Fruit fly (Drosophila melanogaster) whole organism, adult: ENCODE data around the gene CG9095.
A peak's percentile ranks its signal among the peaks of the same experiment; 100 is the strongest.

Experiments
- CG11617 ChIP-seq: fragments of 200-800 bp; sonication (Bioruptor generic); optimal IDR thresholded peaks from 2 replicates; lab custom pipeline; 2017; ENCODE audit warnings: mild to moderate bottlenecking, missing biosample characterization, missing genetic modification reagents, missing genetic modification characterization
- CG12768 ChIP-seq: fragments of 200-800 bp; sonication (Bioruptor generic); optimal IDR thresholded peaks from 2 replicates; lab custom pipeline; 2017; ENCODE audit warnings: missing biosample characterization, missing genetic modification characterization, mild to moderate bottlenecking, moderate library complexity, missing genetic modification reagents
- CG14711 ChIP-seq: fragments of 200-800 bp; sonication (Bioruptor generic); optimal IDR thresholded peaks from 2 replicates; lab custom pipeline; 2018; ENCODE audit warnings: missing biosample characterization, mild to moderate bottlenecking, missing genetic modification characterization, moderate library complexity
- CG1620 ChIP-seq: fragments of 200-800 bp; sonication (Bioruptor generic); optimal IDR thresholded peaks from 2 replicates; lab custom pipeline; 2016; ENCODE audit warnings: missing biosample characterization, missing genetic modification characterization
- CG33017 ChIP-seq: fragments of 200-800 bp; sonication (Bioruptor generic); optimal IDR thresholded peaks from 2 replicates; lab custom pipeline; 2018; ENCODE audit warnings: missing biosample characterization, mild to moderate bottlenecking, missing genetic modification characterization, moderate library complexity
- CG5204 ChIP-seq: fragments of 200-800 bp; sonication (Bioruptor generic); optimal IDR thresholded peaks from 2 replicates; lab custom pipeline; 2016; ENCODE audit warnings: missing biosample characterization, missing genetic modification characterization
- CG7045 ChIP-seq: fragments of 200-800 bp; sonication (Bioruptor generic); optimal IDR thresholded peaks from 2 replicates; lab custom pipeline; 2017; ENCODE audit warnings: missing biosample characterization, mild to moderate bottlenecking, missing genetic modification characterization
- CG7101 ChIP-seq: fragments of 200-800 bp; sonication (Bioruptor generic); optimal IDR thresholded peaks from 2 replicates; lab custom pipeline; 2018; ENCODE audit warnings: missing biosample characterization, mild to moderate bottlenecking, missing genetic modification characterization, moderate library complexity
- Clk ChIP-seq: fragments of 200-800 bp; sonication (Bioruptor generic); optimal IDR thresholded peaks from 2 replicates; lab custom pipeline; 2017; ENCODE audit warnings: missing biosample characterization, missing genetic modification characterization
- Crg-1 ChIP-seq: fragments of 200-800 bp; sonication (Bioruptor generic); optimal IDR thresholded peaks from 2 replicates; lab custom pipeline; 2016; ENCODE audit warnings: missing biosample characterization, missing genetic modification characterization
- Hr96 ChIP-seq: fragments of 200-800 bp; sonication (Bioruptor generic); optimal IDR thresholded peaks from 2 replicates; lab custom pipeline; 2016; ENCODE audit warnings: missing biosample characterization, missing genetic modification characterization
- Mnt ChIP-seq: fragments of 200-800 bp; sonication (Bioruptor generic); optimal IDR thresholded peaks from 2 replicates; lab custom pipeline; 2016; ENCODE audit warnings: missing biosample characterization, mild to moderate bottlenecking, missing genetic modification characterization
- bab1 ChIP-seq: fragments of 200-800 bp; sonication (Bioruptor generic); optimal IDR thresholded peaks from 3 replicates; lab custom pipeline; 2019; ENCODE audit warnings: missing biosample characterization, mild to moderate bottlenecking, missing genetic modification characterization, moderate library complexity
- cic ChIP-seq: fragments of 200-800 bp; sonication (Bioruptor generic); optimal IDR thresholded peaks from 2 replicates; lab custom pipeline; 2017; ENCODE audit warnings: missing biosample characterization, mild to moderate bottlenecking, missing genetic modification characterization, moderate library complexity
- cnc ChIP-seq, 2 experiments: fragments of >200 bp; optimal IDR thresholded peaks; 2 replicates each; lab custom pipeline; 2017
- kay ChIP-seq: fragments of 200-800 bp; sonication (Bioruptor generic); peaks from one replicate; lab custom pipeline; 2016; ENCODE audit warnings: missing biosample characterization, missing genetic modification characterization, borderline replicate concordance
- ovo ChIP-seq: fragments of 200-800 bp; sonication (Bioruptor generic); optimal IDR thresholded peaks from 2 replicates; lab custom pipeline; 2016; ENCODE audit warnings: missing biosample characterization, missing genetic modification characterization
- pad ChIP-seq: fragments of 200-800 bp; sonication (Bioruptor generic); optimal IDR thresholded peaks from 3 replicates; lab custom pipeline; 2017; ENCODE audit warnings: missing biosample characterization, missing genetic modification characterization, mild to moderate bottlenecking, moderate library complexity, missing genetic modification reagents
- tj ChIP-seq: fragments of 200-800 bp; sonication (Bioruptor generic); optimal IDR thresholded peaks from 3 replicates; lab custom pipeline; 2017; ENCODE audit warnings: missing biosample characterization, mild to moderate bottlenecking, missing genetic modification characterization, moderate library complexity
- toe ChIP-seq: fragments of 200-800 bp; sonication (Bioruptor generic); optimal IDR thresholded peaks from 2 replicates; lab custom pipeline; 2016; ENCODE audit warnings: missing biosample characterization, missing genetic modification characterization

CG9095 gene

DNA sequence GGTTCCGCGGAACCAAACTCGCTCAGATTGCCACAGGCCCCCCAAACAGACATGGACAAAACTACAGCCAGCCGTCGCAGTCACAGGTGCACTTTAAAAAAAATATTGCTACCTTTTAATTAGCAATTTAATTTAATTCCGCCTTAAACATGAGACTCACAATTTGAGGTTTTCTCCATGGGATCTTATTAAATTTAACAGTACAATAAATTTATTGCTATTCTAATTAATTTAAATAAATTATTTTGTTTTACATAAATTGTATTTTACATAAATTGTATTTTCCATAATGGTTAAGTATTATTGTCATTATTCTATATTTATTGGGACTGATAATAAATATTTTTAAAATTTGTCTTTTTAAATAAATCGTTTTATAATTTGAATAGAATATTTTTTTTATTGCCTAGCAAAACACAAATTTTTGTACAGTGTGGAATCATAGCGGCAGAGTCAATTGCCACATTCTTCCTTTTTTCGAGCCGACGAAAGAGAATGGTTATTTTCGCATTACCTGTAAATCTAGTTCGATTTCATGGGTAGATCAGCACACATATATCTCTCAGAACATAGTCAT, 39.5 kb downstream of the CG9095 start:
- no peak for TF ChIP-seq tj (GFP tag; lab: Kevin White, UChicago)
- no peak for TF ChIP-seq CG33017
- no peak for TF ChIP-seq ovo (GFP tag; lab: Kevin White, UChicago)
- no peak for TF ChIP-seq Mnt
- no peak for TF ChIP-seq Crg-1 (GFP tag; lab: Kevin White, UChicago)
- TF ChIP-seq cnc (optimal IDR thresholded peaks at IDR 0.05; lab: Kevin White, UChicago) = no peak
- TF ChIP-seq Clk (GFP tag; lab: Kevin White, UChicago) = no peak
- TF ChIP-seq bab1 = no peak
- no peak for TF ChIP-seq kay
- no peak for TF ChIP-seq CG5204
- no peak for TF ChIP-seq cic (GFP tag; lab: Kevin White, UChicago)
- TF ChIP-seq CG7101 (tag; lab: Kevin White, UChicago) = no peak
- no peak for TF ChIP-seq CG11617 (GFP tag; lab: Kevin White, UChicago)
- no peak for TF ChIP-seq CG14711 (tag; lab: Kevin White, UChicago)
- no peak for TF ChIP-seq CG1620 (GFP tag; lab: Kevin White, UChicago)
- no peak for TF ChIP-seq pad (GFP tag; lab: Kevin White, UChicago)

DNA sequence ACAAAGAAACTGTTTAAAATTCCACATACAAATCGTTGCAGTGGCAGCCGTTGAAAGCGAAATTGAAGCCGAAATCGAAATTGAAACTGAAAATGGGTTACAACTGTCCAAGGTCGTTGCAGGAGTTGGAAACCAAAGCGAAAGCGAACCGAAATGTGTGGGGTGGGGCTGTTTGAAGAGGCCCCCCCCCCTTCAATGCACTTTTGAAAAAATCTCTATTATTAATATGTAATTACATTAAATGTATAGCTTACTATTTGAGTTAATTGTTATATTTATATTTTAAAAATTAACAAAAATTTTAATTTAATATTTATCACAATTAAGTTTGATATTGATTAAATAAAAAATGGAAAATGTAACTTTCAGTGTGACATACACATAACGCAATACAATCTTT, 41.3 kb downstream of the CG9095 start:
- TF ChIP-seq bab1 = no peak
- no peak for TF ChIP-seq CG5204
- TF ChIP-seq CG7045 = no peak
- no peak for TF ChIP-seq tj (GFP tag; lab: Kevin White, UChicago)
- no peak for TF ChIP-seq ovo (GFP tag; lab: Kevin White, UChicago)
- no peak for TF ChIP-seq CG1620 (GFP tag; lab: Kevin White, UChicago)
- no peak for TF ChIP-seq CG14711 (tag; lab: Kevin White, UChicago)
- no peak for TF ChIP-seq cic (GFP tag; lab: Kevin White, UChicago)
- no peak for TF ChIP-seq toe
- TF ChIP-seq CG12768 = no peak
- TF ChIP-seq Mnt = no peak
- no peak for TF ChIP-seq CG11617 (GFP tag; lab: Kevin White, UChicago)
- TF ChIP-seq CG33017 = no peak
- TF ChIP-seq kay = no peak
- TF ChIP-seq Crg-1 (GFP tag; lab: Kevin White, UChicago) = no peak
- no peak for TF ChIP-seq Hr96
- TF ChIP-seq cnc (optimal IDR thresholded peaks at IDR 0.05; lab: Kevin White, UChicago) = no peak

DNA sequence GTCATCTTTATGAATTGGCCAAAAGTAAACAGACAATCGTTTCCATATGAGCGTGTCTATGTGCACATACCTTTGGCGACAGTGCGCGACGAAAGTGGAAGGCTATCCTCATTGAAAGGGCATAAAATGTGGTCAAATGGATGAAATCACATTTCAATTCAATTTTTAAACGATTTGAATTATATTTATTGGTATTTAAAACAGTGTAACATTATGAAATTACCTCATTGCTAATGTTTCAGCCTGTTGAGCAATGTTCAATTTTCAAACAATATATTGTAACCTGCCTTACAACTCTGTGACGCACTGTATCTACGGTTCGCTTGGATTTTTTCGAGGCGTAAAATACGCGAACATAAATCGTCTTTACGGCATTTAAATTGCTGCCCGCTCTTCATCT, 42.9 kb downstream of the CG9095 start:
- no peak for TF ChIP-seq cic (GFP tag; lab: Kevin White, UChicago)
- no peak for TF ChIP-seq CG14711 (tag; lab: Kevin White, UChicago)
- TF ChIP-seq toe = no peak
- TF ChIP-seq bab1 = no peak
- TF ChIP-seq ovo (GFP tag; lab: Kevin White, UChicago) = no peak

- no peak for TF ChIP-seq ovo (GFP tag; lab: Kevin White, UChicago)
- TF ChIP-seq tj (GFP tag; lab: Kevin White, UChicago) = peak; percentile 70
These were observed 46.6 kb downstream of the CG9095 start, which contains the start of gene Cyp4s3 for dm6 chrX:15116397-15116796. TSS of gene Cyp4s3 (minus strand) at chrX:15116542.

dm6 chrX:15111888-15112287, 51.1 kb downstream of the CG9095 start:
- no peak for TF ChIP-seq CG11617 (GFP tag; lab: Kevin White, UChicago)
- no peak for TF ChIP-seq CG7101 (tag; lab: Kevin White, UChicago)
- TF ChIP-seq Mnt = no peak
- no peak for TF ChIP-seq bab1
- no peak for TF ChIP-seq CG33017
- TF ChIP-seq CG1620 (GFP tag; lab: Kevin White, UChicago) = no peak
- no peak for TF ChIP-seq CG12768
- no peak for TF ChIP-seq cic (GFP tag; lab: Kevin White, UChicago)
- no peak for TF ChIP-seq Clk (GFP tag; lab: Kevin White, UChicago)
- TF ChIP-seq CG5204 = no peak
- no peak for TF ChIP-seq Hr96
- TF ChIP-seq toe = no peak
- no peak for TF ChIP-seq cnc (optimal IDR thresholded peaks at IDR 0.05; lab: Kevin White, UChicago)
- TF ChIP-seq CG7045 = no peak
- no peak for TF ChIP-seq CG14711 (tag; lab: Kevin White, UChicago)

DNA sequence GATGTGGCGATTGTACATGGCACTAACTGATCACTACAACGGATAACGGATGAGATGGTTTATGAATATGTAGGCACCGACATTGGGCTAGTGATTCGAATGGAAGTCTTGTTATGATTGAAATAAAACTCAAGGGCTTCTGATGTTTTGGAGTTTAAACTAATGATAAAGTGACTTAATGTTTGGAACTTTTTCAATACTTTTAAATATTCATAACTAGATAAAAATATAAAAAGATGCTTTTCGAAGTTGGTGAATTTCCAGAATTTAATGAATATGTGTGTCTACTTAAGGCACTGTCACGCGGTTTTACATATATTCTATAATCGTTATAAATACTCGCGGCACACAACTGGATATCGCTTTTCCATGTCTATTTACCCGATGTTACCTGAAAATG, 67.1 kb downstream of the CG9095 start, which contains the start of gene CG9072:
CG9072 (minus strand) TSS at position 101 of the 400 bp plus-strand sequence.
- TF ChIP-seq CG33017 (no peak), CG1620 (GFP tag; lab: Kevin White, UChicago) (no peak), CG7101 (tag; lab: Kevin White, UChicago) (no peak), Clk (GFP tag; lab: Kevin White, UChicago) (no peak), toe (no peak), CG11617 (GFP tag; lab: Kevin White, UChicago) (no peak), ovo (GFP tag; lab: Kevin White, UChicago) (no peak)

dm6 chrX:15091159-15091558, 71.9 kb downstream of the CG9095 start:
- no peak for TF ChIP-seq Hr96
- no peak for TF ChIP-seq tj (GFP tag; lab: Kevin White, UChicago)
- TF ChIP-seq CG1620 (GFP tag; lab: Kevin White, UChicago) = no peak
- no peak for TF ChIP-seq Crg-1 (GFP tag; lab: Kevin White, UChicago)
- TF ChIP-seq CG12768 = no peak
- no peak for TF ChIP-seq kay
- TF ChIP-seq CG11617 (GFP tag; lab: Kevin White, UChicago) = no peak
- no peak for TF ChIP-seq pad (GFP tag; lab: Kevin White, UChicago)
- TF ChIP-seq cnc (optimal IDR thresholded peaks at IDR 0.05; lab: Kevin White, UChicago) = no peak
- TF ChIP-seq CG33017 = no peak
- no peak for TF ChIP-seq CG7101 (tag; lab: Kevin White, UChicago)
